Fruit fly (Drosophila melanogaster) whole organism, wandering third instar larva: ENCODE results near the gene PCID2.
A peak's percentile ranks its signal among the peaks of the same experiment; 100 is the strongest.

Experiments used
- Dif ChIP-seq: fragments of 200-275, 200-300 bp; sonication (Bioruptor generic); optimal IDR thresholded peaks from 2 replicates; lab custom pipeline; 2018; ENCODE audit warnings: missing biosample characterization, missing genetic modification characterization; ENCODE audit not compliant: partially characterized antibody
- HLH106 ChIP-seq: fragments of 200-800 bp; optimal IDR thresholded peaks from 3 replicates; lab custom pipeline; 2019; ENCODE audit warnings: missing biosample characterization, mild to moderate bottlenecking, missing genetic modification characterization, moderate library complexity
- Hnf4 ChIP-seq: fragments of 200-800 bp; sonication (Bioruptor generic); optimal IDR thresholded peaks from 2 replicates; lab custom pipeline; 2016; ENCODE audit warnings: missing biosample characterization, mild to moderate bottlenecking, missing genetic modification characterization
- Mio ChIP-seq: sonication (Bioruptor generic); optimal IDR thresholded peaks from 2 replicates; lab custom pipeline; 2016; ENCODE audit warnings: missing biosample characterization, missing genetic modification characterization
- Myc ChIP-seq: fragments of >200 bp; optimal IDR thresholded peaks from 2 replicates; lab custom pipeline; 2017
- Rel ChIP-seq, 2 experiments: fragments of 200-800 bp; sonication (Bioruptor generic) in 1 of 2; optimal IDR thresholded peaks; 2 replicates in 1 of 2; 3 replicates in 1 of 2; lab custom pipeline; 2016 to 2019; ENCODE audit warnings: mild to moderate bottlenecking in 2 of 2, missing biosample characterization in 2 of 2, missing genetic modification characterization in 2 of 2, moderate library complexity in 1 of 2
- br ChIP-seq: fragments of 200-800 bp; sonication (Bioruptor generic); optimal IDR thresholded peaks from 2 replicates; lab custom pipeline; 2016; ENCODE audit warnings: missing biosample characterization, missing genetic modification characterization
- brk ChIP-seq: fragments of 200-800 bp; sonication (Bioruptor generic); optimal IDR thresholded peaks from 2 replicates; lab custom pipeline; 2016; ENCODE audit warnings: missing biosample characterization, mild to moderate bottlenecking, missing genetic modification characterization
- dl ChIP-seq, 2 experiments: fragments of 175-275, 200-275 bp in 1 of 2; fragments of 200-275 bp in 1 of 2; sonication (Bioruptor generic); optimal IDR thresholded peaks; lab custom pipeline; 2018; ENCODE audit warnings: mild to moderate bottlenecking in 2 of 2, missing biosample characterization in 2 of 2, missing genetic modification characterization in 2 of 2, moderate library complexity in 2 of 2; ENCODE audit not compliant: partially characterized antibody in 2 of 2, insufficient read depth in 1 of 2
- foxo ChIP-seq, 2 experiments: fragments of 200-800 bp; sonication (Bioruptor generic); optimal IDR thresholded peaks; 2 replicates in 1 of 2; 3 replicates in 1 of 2; lab custom pipeline; 2016 to 2017; ENCODE audit warnings: missing biosample characterization in 2 of 2, missing genetic modification characterization in 2 of 2
- fru ChIP-seq: fragments of 200-800 bp; sonication (Bioruptor generic); optimal IDR thresholded peaks from 3 replicates; lab custom pipeline; 2016; ENCODE audit warnings: missing biosample characterization, mild to moderate bottlenecking, missing genetic modification characterization
- h ChIP-seq: fragments of 200-800 bp; sonication (Bioruptor generic); optimal IDR thresholded peaks from 3 replicates; lab custom pipeline; 2016; ENCODE audit warnings: missing biosample characterization, mild to moderate bottlenecking, missing genetic modification characterization
- psq ChIP-seq: fragments of 200-800 bp; sonication (Bioruptor generic); optimal IDR thresholded peaks from 3 replicates; lab custom pipeline; 2017; ENCODE audit warnings: missing biosample characterization, mild to moderate bottlenecking, missing genetic modification characterization, moderate library complexity
- sv ChIP-seq: fragments of 200-800 bp; sonication (Bioruptor generic); optimal IDR thresholded peaks from 3 replicates; lab custom pipeline; 2016; ENCODE audit warnings: missing biosample characterization, missing genetic modification characterization

DNA sequence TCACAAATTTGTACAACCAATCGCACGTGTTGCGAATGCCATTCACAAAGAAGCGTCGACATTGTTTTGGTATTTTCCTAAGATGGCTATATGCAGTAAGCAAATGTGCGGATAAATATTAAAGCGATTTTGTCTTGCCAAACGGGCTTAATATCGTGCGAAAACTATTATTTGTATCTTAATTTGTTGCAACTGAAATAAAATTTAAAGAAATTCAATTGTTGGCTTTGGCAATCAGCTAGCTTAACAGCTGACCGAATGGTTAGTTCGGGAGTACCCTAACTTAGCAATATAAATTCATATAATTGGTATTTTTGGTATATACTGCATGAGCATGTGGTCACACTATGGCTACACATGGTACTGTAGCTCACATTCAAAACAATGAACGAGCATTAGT, 22.2 kb downstream of the PCID2 start, which contains the start of the genes RIOK1 and Polr3H:
- TF ChIP-seq psq = peak; percentile 54
- no peak for TF ChIP-seq Dif (GFP tag; lab: Kevin White, UChicago)
- TF ChIP-seq Rel (GFP tag; optimal IDR thresholded peaks at IDR 0.05; lab: Kevin White, UChicago) = no peak
- TF ChIP-seq Rel (tag; optimal IDR thresholded peaks at IDR 0.05; lab: Kevin White, UChicago) = peak; percentile 89
- TF ChIP-seq Myc = peak; percentile 78
- no peak for TF ChIP-seq brk (GFP tag; lab: Kevin White, UChicago)
- TF ChIP-seq Hnf4 (GFP tag; lab: Kevin White, UChicago) = no peak
- TF ChIP-seq HLH106 = no peak
- no peak for TF ChIP-seq dl (GFP tag; optimal IDR thresholded peaks at IDR 0.05; lab: Kevin White, UChicago; ENCODE audit: insufficient read depth in 1 of 2, partially characterized antibody in 2 of 2)
- no peak for TF ChIP-seq Mio (GFP tag; lab: Kevin White, UChicago)
- TF ChIP-seq sv (GFP tag; lab: Kevin White, UChicago) = peak; percentile 68
- TF ChIP-seq fru (GFP tag; lab: Kevin White, UChicago) = no peak
- no peak for TF ChIP-seq h (GFP tag; lab: Kevin White, UChicago)
- peak; percentile 58 for TF ChIP-seq br
- no peak for TF ChIP-seq foxo (GFP tag; optimal IDR thresholded peaks at IDR 0.05; lab: Kevin White, UChicago)
